Worm (Caenorhabditis elegans) whole organism, L1 larva: ENCODE results near the gene rod-1.
A peak's percentile ranks its signal among the peaks of the same experiment; 100 is the strongest.

Source experiments
- C04F5.9 ChIP-seq: sonication (generic microtip); optimal IDR thresholded peaks from 2 replicates; lab custom pipeline; 2016; ENCODE audit warnings: missing genetic modification characterization, missing compliant biosample characterization
- F16B12.6 ChIP-seq: fragments of 150-350 bp; optimal IDR thresholded peaks from 2 replicates; lab custom pipeline; 2014; ENCODE audit warnings: missing biosample characterization, missing genetic modification characterization
- Y116A8C.19 ChIP-seq: sonication (generic microtip); optimal IDR thresholded peaks from 2 replicates; lab custom pipeline; 2016; ENCODE audit warnings: missing compliant biosample characterization, missing genetic modification characterization, borderline replicate concordance
- aly-2 ChIP-seq: fragments of 150-350 bp; optimal IDR thresholded peaks from 2 replicates; lab custom pipeline; 2014; ENCODE audit warnings: missing biosample characterization, missing genetic modification characterization
- blmp-1 ChIP-seq: fragments of 150-350 bp; optimal IDR thresholded peaks from 2 replicates; lab custom pipeline; 2014; ENCODE audit warnings: missing biosample characterization, missing genetic modification characterization
- ceh-8 ChIP-seq: fragments of 200-800 bp; sonication (Bioruptor generic); optimal IDR thresholded peaks from 2 replicates; lab custom pipeline; 2018; ENCODE audit warnings: mild to moderate bottlenecking, missing genetic modification characterization, moderate library complexity, missing compliant biosample characterization
- ceh-82 ChIP-seq, 3 experiments: fragments of 150-350 bp in 1 of 3; sonication (generic microtip) in 2 of 3; optimal IDR thresholded peaks; 2 replicates each; lab custom pipeline; 2014 to 2017; ENCODE audit warnings: missing biosample characterization in 3 of 3, missing genetic modification characterization in 3 of 3
- ceh-88 ChIP-seq: fragments of 200-800 bp; sonication (Bioruptor generic); IDR thresholded peaks from 2 replicates; pipeline ENCODE4 v1.3.6; 2022; ENCODE audit warnings: missing genetic modification characterization, missing compliant biosample characterization
- dsc-1 ChIP-seq: sonication (generic microtip); optimal IDR thresholded peaks from 2 replicates; lab custom pipeline; 2016; ENCODE audit warnings: mild to moderate bottlenecking, missing genetic modification characterization, missing compliant biosample characterization
- efl-1 ChIP-seq, 4 experiments: fragments of 150-350 bp; optimal IDR thresholded peaks in 3 of 4; peaks in 1 of 4; 1 replicate in 1 of 4; 2 replicates in 3 of 4; lab custom pipeline; 2014; ENCODE audit warnings: missing biosample characterization in 2 of 4, missing genetic modification characterization in 2 of 4, missing genetic modification reagents in 2 of 4
- egl-13 ChIP-seq: sonication (generic microtip); optimal IDR thresholded peaks from 2 replicates; lab custom pipeline; 2016; ENCODE audit warnings: missing genotype, missing genetic modification reagents, missing genetic modification characterization, missing compliant biosample characterization
- elt-3 ChIP-seq, 6 experiments: fragments of 150-350 bp in 1 of 6; sonication (generic microtip); optimal IDR thresholded peaks; 2 replicates each; lab custom pipeline; 2017 to 2018; ENCODE audit warnings: missing biosample characterization in 6 of 6, missing genetic modification characterization in 6 of 6, inconsistent platforms in 1 of 6
- ets-5 ChIP-seq: fragments of 200-800 bp; sonication (Bioruptor generic); IDR thresholded peaks from 2 replicates; pipeline ENCODE4 v1.3.6; 2022; ENCODE audit warnings: missing genetic modification characterization, missing compliant biosample characterization
- fkh-8 ChIP-seq: sonication (generic microtip); optimal IDR thresholded peaks from 2 replicates; lab custom pipeline; 2016; ENCODE audit warnings: mild to moderate bottlenecking, missing genetic modification characterization, missing compliant biosample characterization
- fos-1 ChIP-seq: fragments of 150-350 bp; optimal IDR thresholded peaks from 2 replicates; lab custom pipeline; 2014; ENCODE audit warnings: missing biosample characterization, missing genetic modification characterization
- grh-1 ChIP-seq: fragments of 200-800 bp; sonication (Bioruptor generic); IDR thresholded peaks from 2 replicates; pipeline ENCODE4 v1.3.6; 2022; ENCODE audit warnings: missing genetic modification reagents, missing genetic modification characterization, missing compliant biosample characterization
- hlh-17 ChIP-seq: fragments of 200-800 bp; sonication (Bioruptor generic); optimal IDR thresholded peaks from 2 replicates; lab custom pipeline; 2018; ENCODE audit warnings: missing genetic modification characterization, mild to moderate bottlenecking, missing compliant biosample characterization, moderate library complexity, borderline replicate concordance
- hlh-4 ChIP-seq: sonication (generic microtip); optimal IDR thresholded peaks from 2 replicates; lab custom pipeline; 2016; ENCODE audit warnings: mild to moderate bottlenecking, missing genetic modification characterization, missing compliant biosample characterization
- hpl-2 ChIP-seq: fragments of 150-350 bp; optimal IDR thresholded peaks from 2 replicates; lab custom pipeline; 2014; ENCODE audit warnings: missing biosample characterization, missing genetic modification reagents, missing genetic modification characterization
- isw-1 ChIP-seq: fragments of 200-800 bp; sonication (Bioruptor generic); IDR thresholded peaks from 2 replicates; pipeline ENCODE4 v1.3.6; 2022; ENCODE audit warnings: missing genetic modification characterization, missing compliant biosample characterization
- lin-15B ChIP-seq: fragments of 150-350 bp; sonication (generic microtip); optimal IDR thresholded peaks from 3 replicates; lab custom pipeline; 2014; ENCODE audit warnings: missing biosample characterization, missing genetic modification characterization
- mab-9 ChIP-seq: fragments of 200-800 bp; sonication (Bioruptor generic); IDR thresholded peaks from 2 replicates; pipeline ENCODE4 v1.3.6; 2022; ENCODE audit warnings: missing genetic modification reagents, missing genetic modification characterization, missing compliant biosample characterization
- mef-2 ChIP-seq: fragments of 150-350 bp; optimal IDR thresholded peaks from 2 replicates; lab custom pipeline; 2014; ENCODE audit warnings: missing biosample characterization, missing genetic modification characterization
- mep-1 ChIP-seq: fragments of 150-350 bp; optimal IDR thresholded peaks from 2 replicates; lab custom pipeline; 2014; ENCODE audit warnings: missing biosample characterization, missing genetic modification characterization
- nhr-12 ChIP-seq: sonication (generic microtip); optimal IDR thresholded peaks from 2 replicates; lab custom pipeline; 2017; ENCODE audit warnings: missing biosample characterization, missing genetic modification characterization
- nhr-237 ChIP-seq: fragments of 150-350 bp; optimal IDR thresholded peaks from 2 replicates; lab custom pipeline; 2014; ENCODE audit warnings: missing biosample characterization, missing genetic modification characterization
- nhr-28 ChIP-seq: fragments of 150-350 bp; optimal IDR thresholded peaks from 2 replicates; lab custom pipeline; 2014; ENCODE audit warnings: missing biosample characterization, missing genetic modification characterization
- nhr-71 ChIP-seq: sonication (generic microtip); optimal IDR thresholded peaks from 2 replicates; lab custom pipeline; 2016; ENCODE audit warnings: mild to moderate bottlenecking, missing genetic modification characterization, moderate library complexity, missing compliant biosample characterization
- nhr-84 ChIP-seq: sonication (generic microtip); optimal IDR thresholded peaks from 2 replicates; lab custom pipeline; 2017; ENCODE audit warnings: missing biosample characterization, missing genetic modification characterization
- nhr-90 ChIP-seq: sonication (generic microtip); optimal IDR thresholded peaks from 2 replicates; lab custom pipeline; 2016; ENCODE audit warnings: mild to moderate bottlenecking, missing genetic modification characterization, missing compliant biosample characterization; ENCODE audit not compliant: poor library complexity
- pag-3 ChIP-seq: sonication (generic microtip); optimal IDR thresholded peaks from 2 replicates; lab custom pipeline; 2017; ENCODE audit warnings: missing genetic modification characterization, mild to moderate bottlenecking, missing compliant biosample characterization, antibody characterized with exemption, borderline replicate concordance; ENCODE audit not compliant: insufficient read depth
- pax-3 ChIP-seq: fragments of 200-800 bp; sonication (Bioruptor generic); optimal IDR thresholded peaks from 2 replicates; lab custom pipeline; 2018; ENCODE audit warnings: mild to moderate bottlenecking, missing genetic modification characterization, moderate library complexity, missing compliant biosample characterization
- pqm-1 ChIP-seq: sonication (generic microtip); optimal IDR thresholded peaks from 3 replicates; lab custom pipeline; 2017; ENCODE audit warnings: missing biosample characterization, missing genetic modification characterization
- snpc-4 ChIP-seq: fragments of 150-350 bp; optimal IDR thresholded peaks from 2 replicates; lab custom pipeline; 2014; ENCODE audit warnings: missing biosample characterization, missing genetic modification characterization
- sptf-1 ChIP-seq: fragments of 150-350 bp; optimal IDR thresholded peaks from 2 replicates; lab custom pipeline; 2014; ENCODE audit warnings: missing biosample characterization, missing genetic modification characterization
- sup-37 ChIP-seq: fragments of 200-800 bp; sonication (Bioruptor generic); optimal IDR thresholded peaks from 2 replicates; lab custom pipeline; 2018; ENCODE audit warnings: mild to moderate bottlenecking, missing genetic modification characterization, missing compliant biosample characterization
- tbx-2 ChIP-seq: sonication (generic microtip); optimal IDR thresholded peaks from 2 replicates; lab custom pipeline; 2016; ENCODE audit warnings: missing genetic modification characterization, missing compliant biosample characterization
- tlp-1 ChIP-seq: fragments of 150-350 bp; optimal IDR thresholded peaks from 2 replicates; lab custom pipeline; 2014; ENCODE audit warnings: missing biosample characterization, missing genetic modification characterization
- unc-30 ChIP-seq: sonication (generic microtip); optimal IDR thresholded peaks from 2 replicates; lab custom pipeline; 2017; ENCODE audit warnings: missing biosample characterization, missing genetic modification characterization
- unc-98 ChIP-seq: fragments of 200-800 bp; sonication (Bioruptor generic); IDR thresholded peaks from 2 replicates; pipeline ENCODE4 v1.3.6; 2022; ENCODE audit warnings: missing genetic modification characterization, missing compliant biosample characterization
- vab-15 ChIP-seq: sonication (generic microtip); optimal IDR thresholded peaks from 2 replicates; lab custom pipeline; 2017; ENCODE audit warnings: missing genotype, mild to moderate bottlenecking, missing genetic modification characterization, missing compliant biosample characterization
- zag-1 ChIP-seq: fragments of 150-350 bp; optimal IDR thresholded peaks from 2 replicates; lab custom pipeline; 2014; ENCODE audit warnings: missing biosample characterization, missing genetic modification characterization
- zip-4 ChIP-seq: fragments of 200-800 bp; sonication (Bioruptor generic); optimal IDR thresholded peaks from 2 replicates; lab custom pipeline; 2018; ENCODE audit warnings: mild to moderate bottlenecking, missing genetic modification characterization, moderate library complexity, missing compliant biosample characterization

Gene rod-1

DNA sequence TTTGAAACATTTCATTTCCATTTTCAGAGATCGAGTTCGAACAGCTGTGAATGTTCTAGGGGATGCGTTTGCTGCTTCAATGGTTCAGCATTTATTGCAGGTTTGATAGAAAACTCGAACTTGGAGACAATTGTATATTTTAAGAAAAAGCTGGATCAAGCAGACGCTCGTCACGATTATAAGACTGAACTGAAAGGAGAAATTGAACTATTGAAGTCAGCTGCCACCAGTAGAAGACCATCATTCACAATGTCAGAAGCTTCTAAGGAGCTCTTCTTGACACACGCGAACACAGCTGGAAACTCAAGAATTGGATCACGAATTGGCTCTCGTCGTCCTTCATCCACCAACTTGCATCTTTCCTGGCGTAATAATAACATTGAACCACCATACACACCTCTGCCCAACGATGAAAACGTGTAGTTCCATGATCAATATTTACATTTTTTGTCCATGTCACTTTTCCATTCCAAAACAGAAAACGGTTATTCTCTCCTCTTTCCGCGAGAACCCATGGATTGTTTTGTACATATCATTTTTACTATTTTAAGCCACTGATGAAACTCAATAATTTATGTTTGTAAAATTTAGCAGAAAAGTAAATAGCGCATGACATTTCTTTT lies 27.7 kb downstream of the rod-1 start (continued):
- TF ChIP-seq Y116A8C.19 (tag; lab: Kevin White, UChicago) (no peak), isw-1 (GFP tag; lab: Robert Waterston, UW) (no peak), C04F5.9 (no peak), nhr-84 (tag; lab: Kevin White, UChicago) (no peak), hlh-4 (tag; lab: Kevin White, UChicago) (no peak), tbx-2 (tag; lab: Kevin White, UChicago) (peak; percentile 1), ceh-82 (tag; optimal IDR thresholded peaks at IDR 0.05; lab: Kevin White, UChicago) (no peak), fkh-8 (no peak), sup-37 (GFP tag; lab: Kevin White, UChicago) (peak; percentile 47), pax-3 (tag; lab: Kevin White, UChicago) (peak; percentile 44), nhr-12 (tag; lab: Kevin White, UChicago) (no peak), egl-13 (tag; lab: Kevin White, UChicago) (no peak), pqm-1 (tag; lab: Kevin White, UChicago) (no peak), grh-1 (GFP tag; lab: Robert Waterston, UW) (0 out of 2 replicates have a peak, but pooled peaks have one; percentile 28), blmp-1 (tag; lab: Kevin White, UChicago) (no peak), nhr-237 (tag; lab: Kevin White, UChicago) (no peak), mab-9 (no peak), zip-4 (GFP tag; lab: Kevin White, UChicago) (no peak), nhr-28 (tag; lab: Kevin White, UChicago) (no peak), vab-15 (no peak), F16B12.6 (tag; lab: Kevin White, UChicago) (no peak), nhr-71 (peak; percentile 72), efl-1 (optimal IDR thresholded peaks at IDR 0.05; lab: Kevin White, UChicago) (peak in 1 of 2 experiments; percentile 15), efl-1 (GFP tag; optimal IDR thresholded peaks at IDR 0.05 in 1 of 2; lab: Kevin White, UChicago) (peak in 1 of 2 experiments; percentile 88), nhr-90 (peak; percentile 63), mef-2 (tag; lab: Kevin White, UChicago) (no peak), fos-1 (tag; lab: Kevin White, UChicago) (no peak), hpl-2 (GFP tag; lab: Kevin White, UChicago) (no peak), dsc-1 (tag; lab: Kevin White, UChicago) (peak; percentile 25), unc-30 (no peak), pag-3 (tag; lab: Kevin White, UChicago) (no peak), tlp-1 (tag; lab: Kevin White, UChicago) (no peak), aly-2 (tag; lab: Kevin White, UChicago) (peak; percentile 87), lin-15B (no peak), unc-98 (no peak), snpc-4 (tag; lab: Kevin White, UChicago) (no peak), mep-1 (no peak), ceh-8 (GFP tag; lab: Kevin White, UChicago) (no peak), hlh-17 (GFP tag; lab: Kevin White, UChicago) (no peak), zag-1 (tag; lab: Kevin White, UChicago) (no peak), elt-3 (tag; optimal IDR thresholded peaks at IDR 0.05; lab: Kevin White, UChicago) (no peak)

- TF ChIP-seq ets-5 (0 out of 2 replicates have a peak, but pooled peaks have one; percentile 45), pqm-1 (tag; lab: Kevin White, UChicago) (no peak), sptf-1 (no peak), efl-1 (optimal IDR thresholded peaks at IDR 0.05; lab: Kevin White, UChicago) (no peak), efl-1 (GFP tag; optimal IDR thresholded peaks at IDR 0.05 in 1 of 2; lab: Kevin White, UChicago) (peak in 1 of 2 experiments; percentile 93), ceh-88 (no peak)
These were observed 28.5 kb downstream of the rod-1 start for ce11 chrIV:7506711-7507110.
